Fruit fly (Drosophila melanogaster) Kc167 (cell line): ENCODE measurements around the gene CG6195.

Experiments used
- insv ChIP-seq: fragments of >200 bp; optimal IDR thresholded peaks from 3 replicates; lab custom pipeline; 2018; ENCODE audit warnings: missing external identifiers
- ttk ChIP-seq: sonication (Bioruptor generic); optimal IDR thresholded peaks from 2 replicates; lab custom pipeline; 2017; ENCODE audit warnings: missing external identifiers

- TF ChIP-seq ttk (lab: Kevin White, UChicago) (no peak), insv (no peak)
These were observed 24.7 kb upstream of the CG6195 start for dm6 chr3R:19672905-19673304.
